Fruit fly (Drosophila melanogaster): ENCODE results near the gene CG13051.

- TF ChIP-seq CG8478 (optimal IDR thresholded peaks at IDR 0.05) (no peak), EcR (GFP tag; optimal IDR thresholded peaks at IDR 0.05) (no peak), Dll (optimal IDR thresholded peaks at IDR 0.05) (no peak), usp (GFP tag; optimal IDR thresholded peaks at IDR 0.05) (no peak)
Observed at dm6 chr3L:16313985-16314384, 49.1 kb upstream of the CG13051 start, which contains the start of gene CG13062.
